Worm (Caenorhabditis elegans) whole organism, midembryonic: ENCODE results near the gene nas-15.

Experiments used
- T22C8.4 ChIP-seq: fragments of 200-800 bp; sonication (Bioruptor generic); IDR thresholded peaks from 2 replicates; pipeline ENCODE4 v1.3.6; 2022; ENCODE audit warnings: missing genetic modification characterization, missing compliant biosample characterization
- cog-1 ChIP-seq: sonication (generic microtip); optimal IDR thresholded peaks from 2 replicates; lab custom pipeline; 2016; ENCODE audit warnings: missing genetic modification characterization, missing compliant biosample characterization
- flt-1 ChIP-seq: fragments of 200-800 bp; sonication (Bioruptor generic); IDR thresholded peaks from 2 replicates; pipeline ENCODE4 v1.3.6; 2022; ENCODE audit warnings: missing genetic modification characterization, missing compliant biosample characterization
- med-1 ChIP-seq: sonication (generic microtip); optimal IDR thresholded peaks from 2 replicates; lab custom pipeline; 2017; ENCODE audit warnings: missing genetic modification characterization, mild to moderate bottlenecking, missing compliant biosample characterization, antibody characterized with exemption, missing genetic modification reagents; ENCODE audit not compliant: insufficient read depth
- ztf-23 ChIP-seq: fragments of 200-800 bp; sonication (Bioruptor generic); IDR thresholded peaks from 2 replicates; pipeline ENCODE4 v1.3.6; 2022; ENCODE audit warnings: missing genetic modification reagents, missing genetic modification characterization, missing compliant biosample characterization
- ztf-29 ChIP-seq: fragments of 200-800 bp; sonication (Bioruptor generic); IDR thresholded peaks from 2 replicates; pipeline ENCODE4 v1.3.6; 2022; ENCODE audit warnings: missing genetic modification reagents, missing genetic modification characterization, missing compliant biosample characterization

- no peak for TF ChIP-seq cog-1 (tag; lab: Kevin White, UChicago)
- TF ChIP-seq flt-1 (GFP tag; lab: Robert Waterston, UW) = no peak
- TF ChIP-seq ztf-29 (GFP tag; lab: Robert Waterston, UW) = no peak
- no peak for TF ChIP-seq med-1 (GFP tag; lab: Kevin White, UChicago)
- no peak for TF ChIP-seq T22C8.4 (GFP tag; lab: Robert Waterston, UW)
- TF ChIP-seq ztf-23 (GFP tag; lab: Robert Waterston, UW) = no peak
These were observed 17.9 kb upstream of the nas-15 start, which contains the start of gene aex-3 for ce11 chrX:759634-760033.
